Fruit fly (Drosophila melanogaster): Measurements from ENCODE around the gene Sec23.

DNA sequence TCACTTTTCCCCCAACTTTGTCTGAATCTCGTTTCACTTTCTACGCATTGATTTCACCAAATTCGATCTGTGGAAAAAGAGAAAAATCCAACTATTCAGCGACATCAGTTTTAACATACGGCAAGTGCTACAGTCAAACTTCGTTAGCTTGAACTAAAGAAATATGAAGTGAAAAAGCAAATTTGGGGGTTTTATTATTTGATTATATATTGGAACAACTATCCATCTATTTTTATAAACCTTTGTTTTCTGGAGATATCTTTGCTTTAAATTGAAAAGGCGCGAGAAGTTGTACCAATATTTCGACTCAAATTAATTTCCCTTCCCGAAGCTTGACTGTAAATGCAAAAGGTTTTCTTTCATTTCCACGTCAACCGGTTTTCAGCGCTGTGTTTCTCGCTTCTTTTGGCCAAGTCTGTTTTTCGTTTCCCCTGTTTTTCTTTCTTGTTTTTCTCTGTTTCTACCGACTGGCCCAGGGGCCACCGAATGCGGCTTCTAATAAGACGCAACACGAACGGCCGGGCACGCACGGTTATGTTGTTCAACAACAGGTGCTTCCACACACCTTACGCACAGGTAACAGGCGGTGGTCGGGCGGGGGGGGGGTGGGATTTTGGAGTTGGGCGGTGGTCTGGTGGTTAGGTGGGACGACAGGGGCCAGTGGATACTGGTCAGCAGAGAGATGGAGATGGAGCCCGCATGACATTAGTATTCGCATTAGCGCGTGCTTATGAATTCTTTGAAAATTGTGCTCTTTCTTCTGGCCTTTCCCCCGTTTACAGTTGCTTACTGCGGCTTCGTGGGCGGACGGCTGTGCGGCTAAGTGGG lies 34.3 kb downstream of the Sec23 start:
- TF ChIP-seq psq (optimal IDR thresholded peaks at IDR 0.05) (no peak), ttk (optimal IDR thresholded peaks at IDR 0.05) (no peak)
